Fruit fly (Drosophila melanogaster) whole organism, embryonic: ENCODE measurements around the gene CG3149.
A peak's percentile ranks its signal among the peaks of the same experiment; 100 is the strongest.

ENCODE experiments used
- B-H2 ChIP-seq: fragments of 200-800 bp; sonication (Bioruptor generic); optimal IDR thresholded peaks from 2 replicates; lab custom pipeline; 2018; ENCODE audit warnings: missing biosample characterization, mild to moderate bottlenecking, missing genetic modification characterization
- Blimp-1 ChIP-seq: fragments of 200-800 bp; sonication (Bioruptor generic); optimal IDR thresholded peaks from 3 replicates; lab custom pipeline; 2018; ENCODE audit warnings: missing biosample characterization, missing genetic modification characterization, mild to moderate bottlenecking, moderate library complexity, missing genetic modification reagents
- CG11696 ChIP-seq: fragments of 200-800 bp; sonication (Bioruptor generic); IDR thresholded peaks from 2 replicates; pipeline ENCODE4 v1.3.6; 2022; ENCODE audit warnings: missing biosample characterization, missing genetic modification characterization
- CG12155 ChIP-seq: fragments of 200-800 bp; sonication (Bioruptor generic); optimal IDR thresholded peaks from 3 replicates; lab custom pipeline; 2016; ENCODE audit warnings: missing biosample characterization, missing genetic modification characterization
- CG15269 ChIP-seq: fragments of 200-800 bp; sonication (Bioruptor generic); optimal IDR thresholded peaks from 2 replicates; lab custom pipeline; 2018; ENCODE audit warnings: missing biosample characterization, mild to moderate bottlenecking, missing genetic modification characterization, moderate library complexity
- CG1529 ChIP-seq: fragments of 200-800 bp; sonication (Bioruptor generic); optimal IDR thresholded peaks from 3 replicates; lab custom pipeline; 2018; ENCODE audit warnings: missing biosample characterization, missing genetic modification characterization
- CG15514 ChIP-seq: fragments of 200-800 bp; sonication (Bioruptor generic); optimal IDR thresholded peaks from 3 replicates; lab custom pipeline; 2017; ENCODE audit warnings: missing biosample characterization, missing genetic modification characterization, mild to moderate bottlenecking, moderate library complexity, missing genetic modification reagents
- CG1647 ChIP-seq: fragments of 200-800 bp; sonication (Bioruptor generic); optimal IDR thresholded peaks from 3 replicates; lab custom pipeline; 2016; ENCODE audit warnings: missing biosample characterization, missing genetic modification characterization
- CG17359 ChIP-seq: fragments of 200-800 bp; sonication (Bioruptor generic); optimal IDR thresholded peaks from 3 replicates; lab custom pipeline; 2018; ENCODE audit warnings: missing biosample characterization, mild to moderate bottlenecking, missing genetic modification characterization, moderate library complexity
- CG17385 ChIP-seq: fragments of 200-800 bp; sonication (Bioruptor generic); optimal IDR thresholded peaks from 3 replicates; lab custom pipeline; 2018; ENCODE audit warnings: missing biosample characterization, mild to moderate bottlenecking, missing genetic modification characterization
- CG18619 ChIP-seq: fragments of 200-800 bp; sonication (Bioruptor generic); optimal IDR thresholded peaks from 3 replicates; lab custom pipeline; 2017; ENCODE audit warnings: missing biosample characterization, mild to moderate bottlenecking, missing genetic modification characterization
- CG2678 ChIP-seq: fragments of 200-800 bp; sonication (Bioruptor generic); optimal IDR thresholded peaks from 3 replicates; lab custom pipeline; 2019; ENCODE audit warnings: missing biosample characterization, mild to moderate bottlenecking, missing genetic modification characterization, moderate library complexity
- CG31365 ChIP-seq: fragments of 200-800 bp; sonication (Bioruptor generic); optimal IDR thresholded peaks from 2 replicates; lab custom pipeline; 2018; ENCODE audit warnings: missing biosample characterization, mild to moderate bottlenecking, missing genetic modification characterization
- CG32532 ChIP-seq: fragments of 200-800 bp; sonication (Bioruptor generic); IDR thresholded peaks from 2 replicates; pipeline ENCODE4 v1.3.6; 2022; ENCODE audit warnings: missing biosample characterization, missing genetic modification characterization
- CG33213 ChIP-seq: fragments of 200-800 bp; sonication (Bioruptor generic); optimal IDR thresholded peaks from 3 replicates; lab custom pipeline; 2016; ENCODE audit warnings: missing biosample characterization, missing genetic modification characterization
- CG34376 ChIP-seq: fragments of 200-800 bp; sonication (Bioruptor generic); optimal IDR thresholded peaks from 2 replicates; lab custom pipeline; 2018; ENCODE audit warnings: missing biosample characterization, mild to moderate bottlenecking, missing genetic modification characterization
- CG34422 ChIP-seq: fragments of 200-800 bp; sonication (Bioruptor generic); IDR thresholded peaks from 3 replicates; pipeline ENCODE4 v1.3.6; 2022; ENCODE audit warnings: missing biosample characterization, missing genetic modification characterization
- CG6765 ChIP-seq: fragments of 200-800 bp; sonication (Bioruptor generic); optimal IDR thresholded peaks from 3 replicates; lab custom pipeline; 2017; ENCODE audit warnings: missing biosample characterization, mild to moderate bottlenecking, missing genetic modification characterization
- CG7987 ChIP-seq: fragments of 200-800 bp; sonication (Bioruptor generic); optimal IDR thresholded peaks from 2 replicates; lab custom pipeline; 2018; ENCODE audit warnings: missing biosample characterization, mild to moderate bottlenecking, missing genetic modification characterization, moderate library complexity
- Deaf1 ChIP-seq: fragments of 200-800 bp; optimal IDR thresholded peaks from 3 replicates; lab custom pipeline; 2019; ENCODE audit warnings: missing biosample characterization, mild to moderate bottlenecking, missing genetic modification characterization, moderate library complexity
- ERR ChIP-seq: fragments of 200-800 bp; sonication (Bioruptor generic); optimal IDR thresholded peaks from 2 replicates; lab custom pipeline; 2016; ENCODE audit warnings: missing biosample characterization, missing genetic modification characterization
- Eip74EF ChIP-seq, 2 experiments: fragments of 200-800 bp in 1 of 2; fragments of >200 bp in 1 of 2; sonication (Bioruptor generic) in 1 of 2; optimal IDR thresholded peaks; 2 replicates each; lab custom pipeline; 2017 to 2019; ENCODE audit warnings: missing biosample characterization in 2 of 2, missing genetic modification characterization in 2 of 2, mild to moderate bottlenecking in 1 of 2, moderate library complexity in 1 of 2
- Ets65A ChIP-seq: fragments of 200-800 bp; sonication (Bioruptor generic); peaks from one replicate; lab custom pipeline; 2016; ENCODE audit warnings: missing biosample characterization, missing genetic modification characterization
- Ets97D ChIP-seq: fragments of 200-800 bp; sonication (Bioruptor generic); optimal IDR thresholded peaks from 3 replicates; lab custom pipeline; 2016; ENCODE audit warnings: missing biosample characterization, missing genetic modification characterization
- Hand ChIP-seq: fragments of 200-800 bp; sonication (Bioruptor generic); optimal IDR thresholded peaks from 2 replicates; lab custom pipeline; 2017; ENCODE audit warnings: mild to moderate bottlenecking, missing biosample characterization, missing genetic modification reagents, missing genetic modification characterization
- Hsf ChIP-seq: fragments of 200-800 bp; sonication (Bioruptor generic); optimal IDR thresholded peaks from 3 replicates; lab custom pipeline; 2016; ENCODE audit warnings: missing biosample characterization, missing genetic modification characterization
- Kr ChIP-seq: fragments of 200-800 bp; sonication (Bioruptor generic); optimal IDR thresholded peaks from 2 replicates; lab custom pipeline; 2017; ENCODE audit warnings: missing biosample characterization, mild to moderate bottlenecking, missing genetic modification characterization
- Meics ChIP-seq: fragments of 200-800 bp; sonication (Bioruptor generic); optimal IDR thresholded peaks from 2 replicates; lab custom pipeline; 2017; ENCODE audit warnings: missing biosample characterization, mild to moderate bottlenecking, missing genetic modification characterization
- Nf-YC ChIP-seq: fragments of 200-800 bp; optimal IDR thresholded peaks from 3 replicates; lab custom pipeline; 2019; ENCODE audit warnings: missing biosample characterization, mild to moderate bottlenecking, missing genetic modification characterization, moderate library complexity
- Oaz ChIP-seq: fragments of 200-800 bp; sonication (Bioruptor generic); IDR thresholded peaks from 2 replicates; pipeline ENCODE4 v1.3.6; 2022; ENCODE audit warnings: missing biosample characterization, missing genetic modification characterization
- Poxn ChIP-seq: fragments of 200-800 bp; sonication (Bioruptor generic); IDR thresholded peaks from 2 replicates; pipeline ENCODE4 v1.3.6; 2022; ENCODE audit warnings: missing biosample characterization, missing genetic modification characterization
- Rx ChIP-seq: fragments of 200-800 bp; sonication (Bioruptor generic); IDR thresholded peaks from 2 replicates; pipeline ENCODE4 v1.3.6; 2022; ENCODE audit warnings: missing biosample characterization, missing genetic modification characterization
- Sox100B ChIP-seq: fragments of 200-800 bp; sonication (Bioruptor generic); optimal IDR thresholded peaks from 3 replicates; lab custom pipeline; 2018; ENCODE audit warnings: missing biosample characterization, mild to moderate bottlenecking, missing genetic modification characterization
- Xbp1 ChIP-seq: fragments of 200-800 bp; sonication (Bioruptor generic); optimal IDR thresholded peaks from 3 replicates; lab custom pipeline; 2016; ENCODE audit warnings: missing biosample characterization, mild to moderate bottlenecking, missing genetic modification characterization
- Xrp1 ChIP-seq: fragments of 200-800 bp; sonication (Bioruptor generic); IDR thresholded peaks from 2 replicates; pipeline ENCODE4 v1.3.6; 2022; ENCODE audit warnings: missing biosample characterization, missing genetic modification characterization
- YL-1 ChIP-seq: fragments of 200-800 bp; sonication (Bioruptor generic); optimal IDR thresholded peaks from 3 replicates; lab custom pipeline; 2017; ENCODE audit warnings: missing biosample characterization, mild to moderate bottlenecking, missing genetic modification characterization
- bbx ChIP-seq: fragments of 200-800 bp; sonication (Bioruptor generic); IDR thresholded peaks from 2 replicates; pipeline ENCODE4 v1.3.6; 2022; ENCODE audit warnings: missing biosample characterization, missing genetic modification characterization; ENCODE audit not compliant: partially characterized antibody
- bowl ChIP-seq: fragments of 200-800 bp; sonication (Bioruptor generic); IDR thresholded peaks from 2 replicates; pipeline ENCODE4 v1.3.6; 2022; ENCODE audit warnings: missing biosample characterization, missing genetic modification characterization
- chm ChIP-seq: fragments of 200-800 bp; sonication (Bioruptor generic); IDR thresholded peaks from 2 replicates; pipeline ENCODE4 v1.3.6; 2022; ENCODE audit warnings: missing biosample characterization, missing genetic modification characterization
- dm ChIP-seq: fragments of 200-800 bp; sonication (Bioruptor generic); optimal IDR thresholded peaks from 3 replicates; lab custom pipeline; 2016; ENCODE audit warnings: missing biosample characterization, missing genetic modification characterization
- dysf ChIP-seq: fragments of 200-800 bp; sonication (Bioruptor generic); IDR thresholded peaks from 3 replicates; pipeline ENCODE4 v1.3.6; 2022; ENCODE audit warnings: missing biosample characterization, missing genetic modification characterization
- ewg ChIP-seq: fragments of 200-800 bp; sonication (Bioruptor generic); optimal IDR thresholded peaks from 3 replicates; lab custom pipeline; 2017; ENCODE audit warnings: mild to moderate bottlenecking, missing biosample characterization, missing genetic modification reagents, missing genetic modification characterization
- fd64A ChIP-seq: fragments of 200-800 bp; sonication (Bioruptor generic); optimal IDR thresholded peaks from 3 replicates; lab custom pipeline; 2018; ENCODE audit warnings: missing biosample characterization, mild to moderate bottlenecking, missing genetic modification characterization
- grn ChIP-seq: fragments of 200-800 bp; sonication (Bioruptor generic); optimal IDR thresholded peaks from 3 replicates; lab custom pipeline; 2017; ENCODE audit warnings: missing biosample characterization, missing genetic modification characterization
- insv ChIP-seq, 2 experiments: fragments of 200-800 bp; sonication (Bioruptor generic); optimal IDR thresholded peaks; 3 replicates each; lab custom pipeline; 2016 to 2018; ENCODE audit warnings: missing biosample characterization in 2 of 2, missing genetic modification characterization in 2 of 2
- nerfin-1 ChIP-seq: fragments of 200-800 bp; sonication (Bioruptor generic); optimal IDR thresholded peaks from 3 replicates; lab custom pipeline; 2019; ENCODE audit warnings: missing biosample characterization, mild to moderate bottlenecking, missing genetic modification characterization, moderate library complexity
- pfk ChIP-seq: fragments of 200-800 bp; sonication (Bioruptor generic); optimal IDR thresholded peaks from 2 replicates; lab custom pipeline; 2018; ENCODE audit warnings: missing biosample characterization, mild to moderate bottlenecking, missing genetic modification characterization, moderate library complexity
- pita ChIP-seq: fragments of 200-800 bp; sonication (Bioruptor generic); optimal IDR thresholded peaks from 2 replicates; lab custom pipeline; 2017; ENCODE audit warnings: missing biosample characterization, mild to moderate bottlenecking, missing genetic modification characterization
- salm ChIP-seq: fragments of 200-800 bp; sonication (Bioruptor generic); optimal IDR thresholded peaks from 2 replicates; lab custom pipeline; 2018; ENCODE audit warnings: missing biosample characterization, mild to moderate bottlenecking, missing genetic modification characterization
- so ChIP-seq: fragments of 200-800 bp; sonication (Bioruptor generic); IDR thresholded peaks from 3 replicates; pipeline ENCODE4 v1.3.6; 2022; ENCODE audit warnings: missing biosample characterization, missing genetic modification characterization
- vvl ChIP-seq: fragments of 200-800 bp; sonication (Bioruptor generic); IDR thresholded peaks from 2 replicates; pipeline ENCODE4 v1.3.6; 2022; ENCODE audit warnings: missing biosample characterization, missing genetic modification characterization
- z ChIP-seq: fragments of 200-800 bp; sonication (Bioruptor generic); IDR thresholded peaks from 3 replicates; pipeline ENCODE4 v1.3.6; 2022; ENCODE audit warnings: missing biosample characterization, missing genetic modification characterization

CG3149 gene

dm6 chrX:5664222-5664621, 30.8 kb downstream of the CG3149 start (continued):
- TF ChIP-seq Deaf1 (tag; lab: Kevin White, UChicago) (peak; percentile 12), nerfin-1 (tag; lab: Kevin White, UChicago) (peak; percentile 93), Rx (GFP tag; lab: Robert Waterston, UW) (no peak), Hand (peak; percentile 70), so (GFP tag; lab: Robert Waterston, UW) (0 out of 3 replicates have a peak, but pooled peaks have one; percentile 13), ewg (GFP tag; lab: Kevin White, UChicago) (peak; percentile 42), pfk (GFP tag; lab: Kevin White, UChicago) (peak; percentile 68), CG17385 (GFP tag; lab: Kevin White, UChicago) (peak; percentile 41), CG1647 (GFP tag; lab: Kevin White, UChicago) (no peak), Poxn (no peak), CG18619 (GFP tag; lab: Kevin White, UChicago) (no peak), YL-1 (GFP tag; lab: Kevin White, UChicago) (peak; percentile 29), CG2678 (peak; percentile 20), CG15269 (peak; percentile 32), Xrp1 (no peak), pita (GFP tag; lab: Kevin White, UChicago) (no peak), vvl (peak; percentile 46; the same call in 1 of the 2 replicates), bowl (no peak), Oaz (GFP tag; lab: Robert Waterston, UW) (no peak), CG31365 (tag; lab: Kevin White, UChicago) (peak; percentile 50), salm (tag; lab: Kevin White, UChicago) (no peak), Blimp-1 (GFP tag; lab: Kevin White, UChicago) (no peak), Nf-YC (tag; lab: Kevin White, UChicago) (peak; percentile 20), CG34422 (0 out of 3 replicates have a peak, but pooled peaks have one; percentile 11), Eip74EF (GFP tag; optimal IDR thresholded peaks at IDR 0.05; lab: Kevin White, UChicago) (no peak), Meics (GFP tag; lab: Kevin White, UChicago) (peak; percentile 44), Ets65A (GFP tag; lab: Kevin White, UChicago) (peak; percentile 70), CG32532 (GFP tag; lab: Robert Waterston, UW) (peak; percentile 35; the same call in 1 of the 2 replicates), CG1529 (GFP tag; lab: Kevin White, UChicago) (no peak), CG6765 (GFP tag; lab: Kevin White, UChicago) (peak; percentile 72), CG17359 (tag; lab: Kevin White, UChicago) (peak; percentile 9), insv (GFP tag; optimal IDR thresholded peaks at IDR 0.05; lab: Kevin White, UChicago) (peak in 1 of 2 experiments; percentile 15), CG7987 (GFP tag; lab: Kevin White, UChicago) (peak; percentile 48), B-H2 (peak; percentile 28), fd64A (GFP tag; lab: Kevin White, UChicago) (peak; percentile 1), Kr (no peak), z (no peak), CG12155 (GFP tag; lab: Kevin White, UChicago) (no peak), CG15514 (GFP tag; lab: Kevin White, UChicago) (peak; percentile 62), dm (GFP tag; lab: Kevin White, UChicago) (no peak), chm (peak; percentile 56; the same call in 1 of the 2 replicates)
- TF ChIP-seq, all 482 proteins: peak for 79

DNA sequence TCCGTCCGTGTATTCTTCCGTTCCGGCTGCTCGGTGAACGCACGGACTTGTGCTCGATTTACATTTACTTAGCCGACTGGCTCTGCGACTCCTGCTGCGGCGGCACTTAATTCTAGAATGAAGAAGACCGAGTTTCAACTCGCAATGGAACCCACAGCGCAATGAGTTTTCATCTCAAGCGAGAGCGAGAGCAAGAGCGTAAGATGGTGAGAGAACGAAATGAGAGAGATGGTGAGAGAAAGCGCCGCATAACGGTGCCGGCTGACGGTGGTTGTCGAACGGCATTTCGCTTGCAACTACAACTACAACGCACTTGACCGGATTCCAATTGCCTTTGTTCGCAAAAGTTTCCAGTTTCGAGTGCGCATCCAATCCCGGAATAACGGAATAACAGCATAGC, 32.2 kb downstream of the CG3149 start, which contains the start of gene OtopLc:
OtopLc (minus strand) TSS at position 101 of the 400 bp plus-strand sequence.
- no peak for TF ChIP-seq z
- TF ChIP-seq grn (GFP tag; lab: Kevin White, UChicago) = no peak
- TF ChIP-seq Ets97D (GFP tag; lab: Kevin White, UChicago) = no peak
- no peak for TF ChIP-seq Hsf
- TF ChIP-seq Sox100B = no peak
- TF ChIP-seq bbx (GFP tag; lab: Robert Waterston, UW) = 0 out of 2 replicates have a peak, but pooled peaks have one; percentile 32
- peak; percentile 75 for TF ChIP-seq nerfin-1 (tag; lab: Kevin White, UChicago)
- no peak for TF ChIP-seq dysf (GFP tag; lab: Robert Waterston, UW)
- TF ChIP-seq CG11696 = no peak
- no peak for TF ChIP-seq CG33213
- TF ChIP-seq ERR (GFP tag; lab: Kevin White, UChicago) = no peak
- no peak for TF ChIP-seq CG34376 (GFP tag; lab: Kevin White, UChicago)
- no peak for TF ChIP-seq Xbp1
